Worm (Caenorhabditis elegans): Measurements from ENCODE around the gene pinn-4.

DNA sequence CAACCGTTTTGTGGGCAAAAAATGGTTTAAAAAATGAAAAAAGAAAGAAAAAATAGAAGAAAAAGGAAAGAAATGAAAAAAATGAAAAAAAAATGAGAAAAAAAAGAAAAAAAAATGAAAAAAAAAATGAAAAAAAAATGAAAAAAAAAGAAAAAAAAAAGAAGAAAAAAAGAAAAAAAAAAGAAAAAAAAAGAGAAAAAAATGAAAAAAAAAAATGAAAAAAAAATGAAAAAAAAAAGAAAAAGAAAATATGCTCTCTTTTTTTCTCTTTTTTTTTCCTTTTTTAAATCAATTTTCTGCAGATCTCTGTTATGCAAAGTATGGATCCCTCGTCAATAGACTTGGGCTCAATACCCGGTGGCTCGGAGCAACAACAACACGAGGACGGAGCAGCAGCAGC is 3.1 kb downstream of the pinn-4 start, which contains the start of gene efl-2:
- no peak for TF ChIP-seq dmd-6 (GFP tag; IDR thresholded peaks at IDR 0.05)
- no peak for TF ChIP-seq ceh-62 (tag; optimal IDR thresholded peaks at IDR 0.05)
- no peak for TF ChIP-seq zip-2 (tag; optimal IDR thresholded peaks at IDR 0.05)
- no peak for TF ChIP-seq fos-1 (tag; optimal IDR thresholded peaks at IDR 0.05)
- TF ChIP-seq ztf-11 (tag; optimal IDR thresholded peaks at IDR 0.05), result no peak
